Worm (Caenorhabditis elegans) whole organism, L4 larva: ENCODE results near the gene F36G9.3.

ENCODE experiments used
- ceh-28 ChIP-seq: fragments of 150-350 bp; optimal IDR thresholded peaks from 2 replicates; lab custom pipeline; 2014; ENCODE audit warnings: missing biosample characterization, missing genetic modification reagents, missing genetic modification characterization
- ceh-44 ChIP-seq: fragments of 200-800 bp; sonication (Bioruptor generic); IDR thresholded peaks from 2 replicates; pipeline ENCODE4 v1.3.6; 2022; ENCODE audit warnings: missing genetic modification reagents, missing genetic modification characterization, missing compliant biosample characterization
- ces-1 ChIP-seq: fragments of 150-350 bp; sonication (generic microtip); optimal IDR thresholded peaks from 4 replicates; lab custom pipeline; 2014; ENCODE audit warnings: missing biosample characterization, missing genetic modification reagents, missing genetic modification characterization
- dve-1 ChIP-seq: sonication (generic microtip); optimal IDR thresholded peaks from 2 replicates; lab custom pipeline; 2017; ENCODE audit warnings: antibody characterized with exemption, mild to moderate bottlenecking, missing genetic modification characterization, missing compliant biosample characterization; ENCODE audit not compliant: insufficient read depth
- fkh-10 ChIP-seq: fragments of 150-350 bp; optimal IDR thresholded peaks from 2 replicates; lab custom pipeline; 2014; ENCODE audit warnings: missing biosample characterization, missing genetic modification reagents, missing genetic modification characterization
- lin-38 ChIP-seq: fragments of 200-800 bp; sonication (Bioruptor generic); IDR thresholded peaks from 2 replicates; pipeline ENCODE4 v1.3.6; 2022; ENCODE audit warnings: missing genetic modification reagents, missing genetic modification characterization, missing compliant biosample characterization
- lin-39 ChIP-seq: fragments of 150-350 bp; optimal IDR thresholded peaks from 2 replicates; lab custom pipeline; 2014; ENCODE audit warnings: missing biosample characterization, missing genetic modification reagents, missing genetic modification characterization
- mdl-1 ChIP-seq, 2 experiments: fragments of 150-350 bp in 1 of 2; sonication (generic microtip) in 1 of 2; optimal IDR thresholded peaks; 2 replicates each; lab custom pipeline; 2014 to 2017; ENCODE audit warnings: missing biosample characterization in 2 of 2, missing genetic modification characterization in 2 of 2
- nhr-25 ChIP-seq: sonication (generic microtip); optimal IDR thresholded peaks from 2 replicates; lab custom pipeline; 2017; ENCODE audit warnings: missing genetic modification characterization, mild to moderate bottlenecking, missing compliant biosample characterization, antibody characterized with exemption, moderate library complexity, borderline replicate concordance; ENCODE audit not compliant: insufficient read depth
- saeg-2 ChIP-seq: fragments of 200-800 bp; sonication (Bioruptor generic); IDR thresholded peaks from 2 replicates; pipeline ENCODE4 v1.3.6; 2022; ENCODE audit warnings: missing genetic modification reagents, missing genetic modification characterization, missing compliant biosample characterization

DNA sequence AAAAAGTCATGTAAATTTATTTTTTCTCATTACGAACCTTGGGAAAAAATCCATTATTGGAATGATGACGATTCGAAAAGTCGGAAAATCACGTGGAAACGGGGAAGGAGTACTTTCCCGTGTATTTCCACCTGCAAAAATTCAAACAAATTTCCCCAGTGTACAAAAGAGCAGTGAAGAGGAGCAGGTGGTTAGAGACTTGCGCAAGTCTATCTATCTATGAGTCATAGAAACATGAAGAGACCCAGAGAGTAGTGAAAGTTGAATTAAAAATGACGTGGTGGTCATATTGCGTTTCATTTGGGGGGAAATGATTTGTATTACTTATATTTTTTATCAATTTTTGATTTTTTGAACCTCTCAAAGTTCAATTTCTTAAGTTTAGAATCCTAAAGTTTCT lies 43.2 kb downstream of the F36G9.3 start, which contains the start of gene nhr-50:
- TF ChIP-seq saeg-2, result no peak
- TF ChIP-seq mdl-1 (tag; optimal IDR thresholded peaks at IDR 0.05; lab: Kevin White, UChicago), result peak; percentile 1 to 73
- TF ChIP-seq ces-1 (GFP tag; lab: Kevin White, UChicago), result no peak
- no peak for TF ChIP-seq ceh-28 (tag; lab: Kevin White, UChicago)
- TF ChIP-seq lin-39 (tag; lab: Kevin White, UChicago), result no peak
- TF ChIP-seq lin-38, result no peak
- TF ChIP-seq ceh-44, result no peak
- no peak for TF ChIP-seq nhr-25 (tag; lab: Kevin White, UChicago)
- no peak for TF ChIP-seq fkh-10 (GFP tag; lab: Kevin White, UChicago)
- peak; percentile 85 for TF ChIP-seq dve-1 (tag; lab: Kevin White, UChicago)
